Fruit fly (Drosophila melanogaster) whole organism, embryonic: Measurements from ENCODE around the gene Sec63.

Experiments
- en ChIP-seq: fragments of 200-800 bp; sonication (Bioruptor generic); optimal IDR thresholded peaks from 2 replicates; lab custom pipeline; 2016; ENCODE audit warnings: missing biosample characterization, missing genetic modification characterization
- fd96Cb ChIP-seq: fragments of 200-800 bp; sonication (Bioruptor generic); optimal IDR thresholded peaks from 2 replicates; lab custom pipeline; 2018; ENCODE audit warnings: missing biosample characterization, mild to moderate bottlenecking, missing genetic modification characterization, moderate library complexity

- no peak for TF ChIP-seq en
- no peak for TF ChIP-seq fd96Cb (tag; lab: Kevin White, UChicago)
Observed at dm6 chr3L:7399770-7400169, 39.4 kb downstream of the Sec63 start, which contains the start of gene CG18417.
